Worm (Caenorhabditis elegans) whole organism, L3 larva: Measurements from ENCODE around the gene F54F7.8.

Experiments
- ama-1 ChIP-seq: fragments of 150-350 bp; optimal IDR thresholded peaks from 2 replicates; lab custom pipeline; 2018
- ceh-82 ChIP-seq: fragments of 150-350 bp; optimal IDR thresholded peaks from 2 replicates; lab custom pipeline; 2014; ENCODE audit warnings: missing biosample characterization, missing genetic modification characterization
- fkh-10 ChIP-seq: sonication (generic microtip); optimal IDR thresholded peaks from 2 replicates; lab custom pipeline; 2017; ENCODE audit warnings: missing biosample characterization, missing genetic modification reagents, missing genetic modification characterization
- zag-1 ChIP-seq: fragments of 150-350 bp; optimal IDR thresholded peaks from 2 replicates; lab custom pipeline; 2014; ENCODE audit warnings: missing biosample characterization, missing genetic modification characterization

DNA sequence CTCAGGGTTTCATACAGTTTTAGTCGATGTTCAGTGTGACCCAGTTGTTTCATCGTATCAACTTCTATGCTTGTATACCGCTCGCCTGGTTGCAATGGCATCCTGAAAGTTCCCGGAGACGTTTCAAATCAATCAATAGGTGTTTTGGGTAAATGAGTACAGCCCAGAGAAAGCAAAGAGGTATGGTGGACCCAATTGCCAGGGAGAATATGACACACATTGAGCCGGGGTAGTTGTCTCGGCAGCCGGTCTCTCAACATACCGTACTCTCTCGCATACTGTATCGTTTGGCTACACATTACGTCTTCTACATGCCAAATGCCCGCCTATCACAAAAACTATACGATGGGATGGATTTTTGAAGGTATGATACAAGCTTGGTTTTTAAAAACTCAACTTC lies 43.2 kb upstream of the F54F7.8 start, which contains the start of gene Y62H9A.9:
- no peak for TF ChIP-seq ama-1 (lab: Kevin White, UChicago)
- no peak for TF ChIP-seq zag-1
- TF ChIP-seq ceh-82 (tag; lab: Kevin White, UChicago), result no peak
- no peak for TF ChIP-seq fkh-10
